Fruit fly (Drosophila melanogaster) whole organism, embryonic: ENCODE results near the gene CG5815.

Experiments
- ATbp ChIP-seq: fragments of 200-800 bp; sonication (Bioruptor generic); optimal IDR thresholded peaks from 2 replicates; lab custom pipeline; 2017; ENCODE audit warnings: missing biosample characterization, mild to moderate bottlenecking, missing genetic modification characterization, missing genetic modification reagents
- Adf1 ChIP-seq: fragments of 200-800 bp; sonication (Bioruptor generic); IDR thresholded peaks from 2 replicates; pipeline ENCODE4 v1.3.6; 2022; ENCODE audit warnings: missing biosample characterization, missing genetic modification characterization
- B-H1 ChIP-seq: fragments of 200-800 bp; sonication (Bioruptor generic); IDR thresholded peaks from 3 replicates; pipeline ENCODE4 v1.3.6; 2022; ENCODE audit warnings: missing biosample characterization, missing genetic modification characterization
- BtbVII ChIP-seq: fragments of 200-800 bp; sonication (Bioruptor generic); optimal IDR thresholded peaks from 3 replicates; lab custom pipeline; 2017; ENCODE audit warnings: missing biosample characterization, mild to moderate bottlenecking, missing genetic modification characterization
- CG11560 ChIP-seq: fragments of 200-800 bp; sonication (Bioruptor generic); IDR thresholded peaks from 3 replicates; pipeline ENCODE4 v1.3.6; 2022; ENCODE audit warnings: missing biosample characterization, missing genetic modification characterization
- CG12299 ChIP-seq: fragments of 200-800 bp; sonication (Bioruptor generic); optimal IDR thresholded peaks from 2 replicates; lab custom pipeline; 2018; ENCODE audit warnings: missing biosample characterization, mild to moderate bottlenecking, missing genetic modification characterization
- CG12391 ChIP-seq: fragments of 200-800 bp; sonication (Bioruptor generic); optimal IDR thresholded peaks from 3 replicates; lab custom pipeline; 2018; ENCODE audit warnings: missing biosample characterization, mild to moderate bottlenecking, missing genetic modification characterization, moderate library complexity
- CG13894 ChIP-seq: fragments of 200-800 bp; sonication (Bioruptor generic); optimal IDR thresholded peaks from 3 replicates; lab custom pipeline; 2018; ENCODE audit warnings: missing biosample characterization, mild to moderate bottlenecking, missing genetic modification characterization, moderate library complexity
- CG17328 ChIP-seq: fragments of 200-800 bp; sonication (Bioruptor generic); IDR thresholded peaks from 2 replicates; pipeline ENCODE4 v1.3.6; 2022; ENCODE audit warnings: missing biosample characterization, missing genetic modification characterization
- CG18262 ChIP-seq: fragments of 200-800 bp; optimal IDR thresholded peaks from 3 replicates; lab custom pipeline; 2019; ENCODE audit warnings: missing biosample characterization, mild to moderate bottlenecking, missing genetic modification characterization, moderate library complexity
- CG18619 ChIP-seq: fragments of 200-800 bp; sonication (Bioruptor generic); optimal IDR thresholded peaks from 3 replicates; lab custom pipeline; 2017; ENCODE audit warnings: missing biosample characterization, mild to moderate bottlenecking, missing genetic modification characterization
- CG32772 ChIP-seq: fragments of 200-800 bp; sonication (Bioruptor generic); IDR thresholded peaks from 2 replicates; pipeline ENCODE4 v1.3.6; 2022; ENCODE audit warnings: missing biosample characterization, missing genetic modification characterization
- CG4820 ChIP-seq: fragments of 200-800 bp; sonication (Bioruptor generic); optimal IDR thresholded peaks from 3 replicates; lab custom pipeline; 2016; ENCODE audit warnings: missing biosample characterization, missing genetic modification characterization
- CG6272 ChIP-seq: fragments of 200-800 bp; sonication (Bioruptor generic); IDR thresholded peaks from 2 replicates; pipeline ENCODE4 v1.3.6; 2022; ENCODE audit warnings: missing biosample characterization, missing genetic modification characterization
- CG7271 ChIP-seq: fragments of 200-800 bp; sonication (Bioruptor generic); optimal IDR thresholded peaks from 2 replicates; lab custom pipeline; 2018; ENCODE audit warnings: missing biosample characterization, mild to moderate bottlenecking, missing genetic modification characterization, moderate library complexity
- CG8089 ChIP-seq: fragments of 200-800 bp; sonication (Bioruptor generic); optimal IDR thresholded peaks from 3 replicates; lab custom pipeline; 2016; ENCODE audit warnings: missing biosample characterization, missing genetic modification characterization
- CG8290 ChIP-seq, 3 experiments: fragments of 200-800 bp; sonication (Bioruptor generic); optimal IDR thresholded peaks; 2 replicates each; lab custom pipeline; 2016 to 2019; ENCODE audit warnings: missing biosample characterization in 3 of 3, missing genetic modification characterization in 3 of 3, mild to moderate bottlenecking in 2 of 3, moderate library complexity in 1 of 3
- CG8924 ChIP-seq: fragments of 200-800 bp; optimal IDR thresholded peaks from 3 replicates; lab custom pipeline; 2019; ENCODE audit warnings: missing biosample characterization, mild to moderate bottlenecking, missing genetic modification characterization, moderate library complexity
- CG9797 ChIP-seq: fragments of 200-800 bp; sonication (Bioruptor generic); optimal IDR thresholded peaks from 3 replicates; lab custom pipeline; 2018; ENCODE audit warnings: missing biosample characterization, mild to moderate bottlenecking, missing genetic modification characterization
- Dip2 ChIP-seq: fragments of 200-800 bp; sonication (Bioruptor generic); IDR thresholded peaks from 2 replicates; pipeline ENCODE4 v1.3.6; 2022; ENCODE audit warnings: missing biosample characterization, missing genetic modification characterization
- HLH3B ChIP-seq: fragments of 200-800 bp; sonication (Bioruptor generic); IDR thresholded peaks from 2 replicates; pipeline ENCODE4 v1.3.6; 2022; ENCODE audit warnings: missing biosample characterization, missing genetic modification characterization
- Hr51 ChIP-seq, 2 experiments: fragments of 200-800 bp; sonication (Bioruptor generic); optimal IDR thresholded peaks; 2 replicates in 1 of 2; 3 replicates in 1 of 2; lab custom pipeline; 2016 to 2018; ENCODE audit warnings: missing biosample characterization in 2 of 2, missing genetic modification characterization in 2 of 2, mild to moderate bottlenecking in 1 of 2, moderate library complexity in 1 of 2
- Hsf ChIP-seq: fragments of 200-800 bp; sonication (Bioruptor generic); optimal IDR thresholded peaks from 3 replicates; lab custom pipeline; 2016; ENCODE audit warnings: missing biosample characterization, missing genetic modification characterization
- Mes4 ChIP-seq: fragments of 200-800 bp; sonication (Bioruptor generic); optimal IDR thresholded peaks from 2 replicates; lab custom pipeline; 2016; ENCODE audit warnings: missing biosample characterization, missing genetic modification characterization
- Myb ChIP-seq: fragments of 200-800 bp; sonication (Bioruptor generic); optimal IDR thresholded peaks from 2 replicates; lab custom pipeline; 2016; ENCODE audit warnings: missing biosample characterization, missing genetic modification characterization
- Neu2 ChIP-seq: fragments of 200-800 bp; sonication (Bioruptor generic); optimal IDR thresholded peaks from 3 replicates; lab custom pipeline; 2016; ENCODE audit warnings: missing biosample characterization, missing genetic modification characterization, borderline replicate concordance
- Six4 ChIP-seq: fragments of 200-800 bp; sonication (Bioruptor generic); optimal IDR thresholded peaks from 2 replicates; lab custom pipeline; 2016; ENCODE audit warnings: missing biosample characterization, missing genetic modification characterization
- Sry-β ChIP-seq: fragments of 200-800 bp; sonication (Bioruptor generic); optimal IDR thresholded peaks from 2 replicates; lab custom pipeline; 2018; ENCODE audit warnings: missing biosample characterization, mild to moderate bottlenecking, missing genetic modification characterization, moderate library complexity
- Ssrp ChIP-seq: fragments of 200-800 bp; sonication (Bioruptor generic); optimal IDR thresholded peaks from 2 replicates; lab custom pipeline; 2018; ENCODE audit warnings: missing biosample characterization, mild to moderate bottlenecking, missing genetic modification characterization, moderate library complexity
- ase ChIP-seq: fragments of 200-800 bp; sonication (Bioruptor generic); IDR thresholded peaks from 3 replicates; pipeline ENCODE4 v1.3.6; 2022; ENCODE audit warnings: missing biosample characterization, missing genetic modification characterization
- ash1 ChIP-seq: fragments of 200-800 bp; sonication (Bioruptor generic); optimal IDR thresholded peaks from 2 replicates; lab custom pipeline; 2018; ENCODE audit warnings: missing biosample characterization, mild to moderate bottlenecking, missing genetic modification characterization
- br ChIP-seq: fragments of >200 bp; optimal IDR thresholded peaks from 2 replicates; lab custom pipeline; 2017
- disco-r ChIP-seq: fragments of 200-800 bp; sonication (Bioruptor generic); optimal IDR thresholded peaks from 2 replicates; lab custom pipeline; 2016; ENCODE audit warnings: missing biosample characterization, missing genetic modification characterization
- dmrt99B ChIP-seq: fragments of 200-800 bp; sonication (Bioruptor generic); optimal IDR thresholded peaks from 2 replicates; lab custom pipeline; 2018; ENCODE audit warnings: missing biosample characterization, mild to moderate bottlenecking, missing genetic modification characterization, moderate library complexity
- eyg ChIP-seq: fragments of 200-800 bp; sonication (Bioruptor generic); optimal IDR thresholded peaks from 3 replicates; lab custom pipeline; 2016; ENCODE audit warnings: missing biosample characterization, missing genetic modification characterization
- kay ChIP-seq: fragments of 200-800 bp; sonication (Bioruptor generic); optimal IDR thresholded peaks from 2 replicates; lab custom pipeline; 2016; ENCODE audit warnings: missing biosample characterization, missing genetic modification characterization
- lmd ChIP-seq: fragments of 200-800 bp; sonication (Bioruptor generic); IDR thresholded peaks from 2 replicates; pipeline ENCODE4 v1.3.6; 2022; ENCODE audit warnings: missing biosample characterization, missing genetic modification characterization
- lola ChIP-seq, 3 experiments: fragments of >200 bp in 2 of 3; fragments of 200-800 bp in 1 of 3; sonication (Bioruptor generic) in 1 of 3; optimal IDR thresholded peaks; 2 replicates each; lab custom pipeline; 2017 to 2019; ENCODE audit warnings: missing biosample characterization in 3 of 3, missing genetic modification characterization in 3 of 3, mild to moderate bottlenecking in 1 of 3, moderate library complexity in 1 of 3
- nerfin-1 ChIP-seq: fragments of 200-800 bp; sonication (Bioruptor generic); optimal IDR thresholded peaks from 3 replicates; lab custom pipeline; 2019; ENCODE audit warnings: missing biosample characterization, mild to moderate bottlenecking, missing genetic modification characterization, moderate library complexity
- org-1 ChIP-seq: fragments of 200-800 bp; sonication (Bioruptor generic); optimal IDR thresholded peaks from 2 replicates; lab custom pipeline; 2017; ENCODE audit warnings: missing biosample characterization, missing genetic modification characterization
- pho ChIP-seq: fragments of 200-800 bp; sonication (Bioruptor generic); optimal IDR thresholded peaks from 2 replicates; lab custom pipeline; 2016; ENCODE audit warnings: missing biosample characterization, missing genetic modification characterization
- sc ChIP-seq, 3 experiments: fragments of >200 bp in 2 of 3; fragments of 200-800 bp in 1 of 3; sonication (Bioruptor generic) in 1 of 3; optimal IDR thresholded peaks; 2 replicates in 2 of 3; 3 replicates in 1 of 3; lab custom pipeline; 2017; ENCODE audit warnings: mild to moderate bottlenecking in 1 of 3, missing biosample characterization in 1 of 3, missing genetic modification characterization in 1 of 3, missing genetic modification reagents in 1 of 3
- scrt ChIP-seq: fragments of 200-800 bp; sonication (Bioruptor generic); optimal IDR thresholded peaks from 2 replicates; lab custom pipeline; 2018; ENCODE audit warnings: missing biosample characterization, mild to moderate bottlenecking, missing genetic modification characterization, moderate library complexity
- seq ChIP-seq: fragments of 200-800 bp; sonication (Bioruptor generic); IDR thresholded peaks from 2 replicates; pipeline ENCODE4 v1.3.6; 2022; ENCODE audit warnings: missing biosample characterization, missing genetic modification characterization
- sim ChIP-seq: fragments of 200-800 bp; sonication (Bioruptor generic); IDR thresholded peaks from 2 replicates; pipeline ENCODE4 v1.3.6; 2022; ENCODE audit warnings: missing biosample characterization, missing genetic modification characterization
- sisA ChIP-seq: fragments of 200-800 bp; sonication (Bioruptor generic); IDR thresholded peaks from 2 replicates; pipeline ENCODE4 v1.3.6; 2022; ENCODE audit warnings: missing biosample characterization, missing genetic modification characterization
- sug ChIP-seq: fragments of 200-800 bp; optimal IDR thresholded peaks from 2 replicates; lab custom pipeline; 2019; ENCODE audit warnings: missing biosample characterization, mild to moderate bottlenecking, missing genetic modification characterization, moderate library complexity
- toy ChIP-seq: fragments of 200-800 bp; sonication (Bioruptor generic); IDR thresholded peaks from 2 replicates; pipeline ENCODE4 v1.3.6; 2022; ENCODE audit warnings: missing biosample characterization, missing genetic modification characterization
- tup ChIP-seq: fragments of 200-800 bp; sonication (Bioruptor generic); optimal IDR thresholded peaks from 2 replicates; lab custom pipeline; 2016; ENCODE audit warnings: missing biosample characterization, mild to moderate bottlenecking, missing genetic modification characterization, moderate library complexity
- unpg ChIP-seq: fragments of 200-800 bp; sonication (Bioruptor generic); optimal IDR thresholded peaks from 3 replicates; lab custom pipeline; 2018; ENCODE audit warnings: missing biosample characterization, mild to moderate bottlenecking, missing genetic modification characterization, moderate library complexity
- vnd ChIP-seq: fragments of 200-800 bp; sonication (Bioruptor generic); IDR thresholded peaks from 3 replicates; pipeline ENCODE4 v1.3.6; 2022; ENCODE audit warnings: missing biosample characterization, missing genetic modification characterization; ENCODE audit not compliant: partially characterized antibody
- z ChIP-seq: fragments of 200-800 bp; sonication (Bioruptor generic); IDR thresholded peaks from 3 replicates; pipeline ENCODE4 v1.3.6; 2022; ENCODE audit warnings: missing biosample characterization, missing genetic modification characterization

CG5815 gene

DNA sequence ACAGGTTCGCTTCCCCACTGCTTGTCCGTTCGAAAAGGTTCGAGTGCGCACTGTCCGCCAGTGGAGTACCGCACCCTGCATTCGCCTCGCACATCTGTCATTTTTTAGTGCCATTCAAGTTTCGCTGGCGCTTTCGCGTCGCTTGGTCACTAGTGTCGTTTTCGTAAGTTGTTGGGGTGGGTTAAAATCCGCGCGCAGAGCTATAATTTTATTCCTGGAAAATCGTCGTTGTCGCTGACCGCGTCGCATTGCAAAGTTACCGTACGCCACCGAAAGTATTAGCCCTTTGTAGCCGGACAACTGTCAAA lies 39.1 kb downstream of the CG5815 start, which contains the start of gene Men-b (continued):
- no peak for TF ChIP-seq CG6272
- TF ChIP-seq Adf1: no peak
- TF ChIP-seq sim (GFP tag; lab: Robert Waterston, UW): no peak
- no peak for TF ChIP-seq BtbVII (GFP tag; lab: Kevin White, UChicago)
- TF ChIP-seq sug (tag; lab: Kevin White, UChicago): no peak
- no peak for TF ChIP-seq Ssrp (tag; lab: Kevin White, UChicago)
- TF ChIP-seq Sry-β (GFP tag; lab: Kevin White, UChicago): no peak
- no peak for TF ChIP-seq CG4820 (GFP tag; lab: Kevin White, UChicago)
- TF ChIP-seq unpg (GFP tag; lab: Kevin White, UChicago): no peak
- TF ChIP-seq sisA: 0 out of 2 replicates have a peak, but pooled peaks have one; percentile 6
- TF ChIP-seq CG7271: no peak
- no peak for TF ChIP-seq CG18262 (tag; lab: Kevin White, UChicago)
- no peak for TF ChIP-seq CG12391
- TF ChIP-seq CG8290 (GFP tag; optimal IDR thresholded peaks at IDR 0.05; lab: Kevin White, UChicago): no peak
- peak in 1 of 2 experiments; percentile 83 for TF ChIP-seq CG8290 (tag; optimal IDR thresholded peaks at IDR 0.05; lab: Kevin White, UChicago)
- TF ChIP-seq seq (GFP tag; lab: Robert Waterston, UW): no peak
- no peak for TF ChIP-seq pho (GFP tag; lab: Kevin White, UChicago)
- TF ChIP-seq HLH3B: no peak
- no peak for TF ChIP-seq B-H1 (GFP tag; lab: Robert Waterston, UW)
- no peak for TF ChIP-seq CG8924 (tag; lab: Kevin White, UChicago)
- no peak for TF ChIP-seq eyg
- no peak for TF ChIP-seq sc (optimal IDR thresholded peaks at IDR 0.05; lab: Kevin White, UChicago)
- TF ChIP-seq sc (GFP tag; optimal IDR thresholded peaks at IDR 0.05; lab: Kevin White, UChicago): no peak
- no peak for TF ChIP-seq CG32772 (GFP tag; lab: Robert Waterston, UW)
- peak; percentile 82 for TF ChIP-seq CG9797
- TF ChIP-seq Neu2 (GFP tag; lab: Kevin White, UChicago): no peak
- no peak for TF ChIP-seq CG12299 (tag; lab: Kevin White, UChicago)
- TF ChIP-seq CG17328 (GFP tag; lab: Robert Waterston, UW): no peak; the same call in 1 of the 2 replicates
- no peak for TF ChIP-seq Mes4 (GFP tag; lab: Kevin White, UChicago)
- TF ChIP-seq lmd (GFP tag; lab: Robert Waterston, UW): no peak
- TF ChIP-seq vnd: no peak
- TF ChIP-seq Dip2 (GFP tag; lab: Robert Waterston, UW): no peak
- no peak for TF ChIP-seq toy
- peak; percentile 20 for TF ChIP-seq Myb (GFP tag; lab: Kevin White, UChicago)
- TF ChIP-seq nerfin-1 (tag; lab: Kevin White, UChicago): no peak
- TF ChIP-seq ATbp: no peak
- TF ChIP-seq dmrt99B (tag; lab: Kevin White, UChicago): no peak
- TF ChIP-seq ase (GFP tag; lab: Robert Waterston, UW): no peak
- TF ChIP-seq Hr51 (GFP tag; optimal IDR thresholded peaks at IDR 0.05; lab: Kevin White, UChicago): no peak
- no peak for TF ChIP-seq br (lab: Kevin White, UChicago)
- TF ChIP-seq Hsf (GFP tag; lab: Kevin White, UChicago): no peak
- no peak for TF ChIP-seq CG13894 (tag; lab: Kevin White, UChicago)
- no peak for TF ChIP-seq org-1
- no peak; the same call in 2 of the 3 replicates for TF ChIP-seq CG11560
- no peak for TF ChIP-seq scrt
- TF ChIP-seq z (GFP tag; lab: Robert Waterston, UW): no peak
- TF ChIP-seq disco-r (GFP tag; lab: Kevin White, UChicago): no peak
- no peak for TF ChIP-seq CG8089 (GFP tag; lab: Kevin White, UChicago)
- no peak for TF ChIP-seq lola (GFP tag; optimal IDR thresholded peaks at IDR 0.05; lab: Kevin White, UChicago)
- no peak for TF ChIP-seq tup (GFP tag; lab: Kevin White, UChicago)
- TF ChIP-seq CG18619 (GFP tag; lab: Kevin White, UChicago): no peak
- TF ChIP-seq kay (GFP tag; lab: Kevin White, UChicago): no peak
- no peak for TF ChIP-seq Six4
- TF ChIP-seq ash1 (GFP tag; lab: Kevin White, UChicago): no peak
